Fruit fly (Drosophila melanogaster) whole organism, prepupa: ENCODE measurements around the gene CG13847.

Experiments used
- Blimp-1 ChIP-seq: fragments of 200-800 bp; sonication (Bioruptor generic); optimal IDR thresholded peaks from 3 replicates; lab custom pipeline; 2017; ENCODE audit warnings: missing biosample characterization, missing genetic modification characterization, mild to moderate bottlenecking, moderate library complexity, missing genetic modification reagents
- CG15336 ChIP-seq: fragments of 200-800 bp; sonication (Bioruptor generic); IDR thresholded peaks from 2 replicates; pipeline ENCODE4 v1.3.6; 2022; ENCODE audit warnings: missing biosample characterization, missing genetic modification characterization
- CG7368 ChIP-seq: fragments of 200-800 bp; sonication (Bioruptor generic); optimal IDR thresholded peaks from 3 replicates; lab custom pipeline; 2016; ENCODE audit warnings: missing biosample characterization, missing genetic modification characterization
- Eip78C ChIP-seq: fragments of 200-800 bp; sonication (Bioruptor generic); peaks from one replicate; lab custom pipeline; 2016; ENCODE audit warnings: missing biosample characterization, missing genetic modification characterization
- dsx ChIP-seq: fragments of 200-800 bp; optimal IDR thresholded peaks from 3 replicates; lab custom pipeline; 2019; ENCODE audit warnings: missing biosample characterization, mild to moderate bottlenecking, missing genetic modification characterization, moderate library complexity; ENCODE audit not compliant: poor library complexity, severe bottlenecking

- TF ChIP-seq CG15336 (GFP tag; lab: Robert Waterston, UW) (no peak), CG7368 (GFP tag; lab: Kevin White, UChicago) (no peak), dsx (GFP tag; lab: Kevin White, UChicago) (no peak), Eip78C (GFP tag; lab: Kevin White, UChicago) (no peak), Blimp-1 (no peak)
Observed at dm6 chr3R:22381077-22381476, 54.9 kb downstream of the CG13847 start, which contains the start of gene CG43342.
